Fruit fly (Drosophila melanogaster) whole organism, prepupa: ENCODE data around the gene mbt.
A peak's percentile ranks its signal among the peaks of the same experiment; 100 is the strongest.

Experiments used
- Blimp-1 ChIP-seq: fragments of 200-800 bp; sonication (Bioruptor generic); optimal IDR thresholded peaks from 3 replicates; lab custom pipeline; 2017; ENCODE audit warnings: missing biosample characterization, missing genetic modification characterization, mild to moderate bottlenecking, moderate library complexity, missing genetic modification reagents
- CG10631 ChIP-seq: fragments of 200-800 bp; sonication (Bioruptor generic); optimal IDR thresholded peaks from 2 replicates; lab custom pipeline; 2016; ENCODE audit warnings: missing biosample characterization, missing genetic modification characterization
- CG10669 ChIP-seq: fragments of 200-800 bp; sonication (Bioruptor generic); optimal IDR thresholded peaks from 3 replicates; lab custom pipeline; 2018; ENCODE audit warnings: missing biosample characterization, mild to moderate bottlenecking, missing genetic modification characterization, moderate library complexity
- CG11294 ChIP-seq: fragments of 200-800 bp; sonication (Bioruptor generic); IDR thresholded peaks from 2 replicates; pipeline ENCODE4 v1.3.6; 2022; ENCODE audit warnings: missing biosample characterization, missing genetic modification characterization
- CG11762 ChIP-seq: fragments of 200-800 bp; sonication (Bioruptor generic); optimal IDR thresholded peaks from 3 replicates; lab custom pipeline; 2016; ENCODE audit warnings: missing biosample characterization, missing genetic modification characterization; ENCODE audit not compliant: insufficient read depth
- CG11902 ChIP-seq: fragments of 200-800 bp; sonication (Bioruptor generic); optimal IDR thresholded peaks from 3 replicates; lab custom pipeline; 2016; ENCODE audit warnings: missing biosample characterization, missing genetic modification characterization
- CG15336 ChIP-seq: fragments of 200-800 bp; sonication (Bioruptor generic); IDR thresholded peaks from 2 replicates; pipeline ENCODE4 v1.3.6; 2022; ENCODE audit warnings: missing biosample characterization, missing genetic modification characterization
- CG1621 ChIP-seq: fragments of 200-800 bp; sonication (Bioruptor generic); optimal IDR thresholded peaks from 3 replicates; lab custom pipeline; 2018; ENCODE audit warnings: missing biosample characterization, mild to moderate bottlenecking, missing genetic modification characterization
- CG16779 ChIP-seq: fragments of 200-800 bp; sonication (Bioruptor generic); optimal IDR thresholded peaks from 3 replicates; lab custom pipeline; 2017; ENCODE audit warnings: missing biosample characterization, mild to moderate bottlenecking, missing genetic modification characterization
- CG31627 ChIP-seq: fragments of 200-800 bp; sonication (Bioruptor generic); optimal IDR thresholded peaks from 3 replicates; lab custom pipeline; 2016; ENCODE audit warnings: missing biosample characterization, missing genetic modification characterization
- CG32006 ChIP-seq: fragments of 200-800 bp; sonication (Bioruptor generic); optimal IDR thresholded peaks from 3 replicates; lab custom pipeline; 2017; ENCODE audit warnings: missing biosample characterization, mild to moderate bottlenecking, missing genetic modification characterization
- CG4318 ChIP-seq: fragments of 200-800 bp; sonication (Bioruptor generic); optimal IDR thresholded peaks from 3 replicates; lab custom pipeline; 2017; ENCODE audit warnings: missing biosample characterization, mild to moderate bottlenecking, missing genetic modification characterization
- CG6276 ChIP-seq: fragments of 200-800 bp; sonication (Bioruptor generic); optimal IDR thresholded peaks from 2 replicates; lab custom pipeline; 2017; ENCODE audit warnings: missing biosample characterization, mild to moderate bottlenecking, missing genetic modification characterization
- CG6792 ChIP-seq: fragments of 200-800 bp; sonication (Bioruptor generic); optimal IDR thresholded peaks from 3 replicates; lab custom pipeline; 2016; ENCODE audit warnings: missing biosample characterization, missing genetic modification characterization
- CG6854 ChIP-seq: fragments of 200-800 bp; sonication (Bioruptor generic); optimal IDR thresholded peaks from 2 replicates; lab custom pipeline; 2017; ENCODE audit warnings: missing biosample characterization, mild to moderate bottlenecking, missing genetic modification characterization
- CG8119 ChIP-seq: fragments of 200-800 bp; sonication (Bioruptor generic); IDR thresholded peaks from 3 replicates; pipeline ENCODE4 v1.3.6; 2022; ENCODE audit warnings: missing biosample characterization, missing genetic modification characterization
- CG8319 ChIP-seq: fragments of 200-800 bp; sonication (Bioruptor generic); optimal IDR thresholded peaks from 3 replicates; lab custom pipeline; 2016; ENCODE audit warnings: missing biosample characterization, missing genetic modification characterization
- Eip75B ChIP-seq: fragments of 200-800 bp; sonication (Bioruptor generic); optimal IDR thresholded peaks from 3 replicates; lab custom pipeline; 2016; ENCODE audit warnings: missing biosample characterization, missing genetic modification characterization
- Eip78C ChIP-seq: fragments of 200-800 bp; sonication (Bioruptor generic); peaks from one replicate; lab custom pipeline; 2016; ENCODE audit warnings: missing biosample characterization, missing genetic modification characterization
- Ets96B ChIP-seq: fragments of 200-800 bp; optimal IDR thresholded peaks from 2 replicates; lab custom pipeline; 2019; ENCODE audit warnings: missing biosample characterization, mild to moderate bottlenecking, missing genetic modification characterization, moderate library complexity
- Gug ChIP-seq: fragments of 200-800 bp; sonication (Bioruptor generic); IDR thresholded peaks from 2 replicates; pipeline ENCODE4 v1.3.6; 2022; ENCODE audit warnings: missing biosample characterization, missing genetic modification characterization
- Hr39 ChIP-seq: fragments of 200-800 bp; sonication (Bioruptor generic); optimal IDR thresholded peaks from 2 replicates; lab custom pipeline; 2016; ENCODE audit warnings: missing biosample characterization, missing genetic modification characterization
- Hr4 ChIP-seq: fragments of 200-800 bp; sonication (Bioruptor generic); optimal IDR thresholded peaks from 3 replicates; lab custom pipeline; 2016; ENCODE audit warnings: missing biosample characterization, missing genetic modification characterization
- Lpt ChIP-seq: fragments of 200-800 bp; sonication (Bioruptor generic); optimal IDR thresholded peaks from 3 replicates; lab custom pipeline; 2016; ENCODE audit warnings: missing biosample characterization, missing genetic modification characterization
- OdsH ChIP-seq: fragments of 200-800 bp; sonication (Bioruptor generic); optimal IDR thresholded peaks from 3 replicates; lab custom pipeline; 2016; ENCODE audit warnings: missing biosample characterization, missing genetic modification characterization
- Sox14 ChIP-seq: fragments of 200-800 bp; sonication (Bioruptor generic); optimal IDR thresholded peaks from 3 replicates; lab custom pipeline; 2016; ENCODE audit warnings: missing biosample characterization, missing genetic modification characterization
- achi ChIP-seq: fragments of 200-800 bp; sonication (Bioruptor generic); optimal IDR thresholded peaks from 3 replicates; lab custom pipeline; 2016; ENCODE audit warnings: missing biosample characterization, missing genetic modification characterization
- dac ChIP-seq: fragments of 200-800 bp; sonication (Bioruptor generic); optimal IDR thresholded peaks from 2 replicates; lab custom pipeline; 2017; ENCODE audit warnings: missing biosample characterization, mild to moderate bottlenecking, missing genetic modification characterization
- dsx ChIP-seq: fragments of 200-800 bp; optimal IDR thresholded peaks from 3 replicates; lab custom pipeline; 2019; ENCODE audit warnings: missing biosample characterization, mild to moderate bottlenecking, missing genetic modification characterization, moderate library complexity; ENCODE audit not compliant: poor library complexity, severe bottlenecking
- eg ChIP-seq: fragments of 200-800 bp; sonication (Bioruptor generic); IDR thresholded peaks from 3 replicates; pipeline ENCODE4 v1.3.6; 2022; ENCODE audit warnings: missing biosample characterization, missing genetic modification characterization
- esn ChIP-seq: fragments of 200-800 bp; sonication (Bioruptor generic); optimal IDR thresholded peaks from 2 replicates; lab custom pipeline; 2016; ENCODE audit warnings: missing biosample characterization, mild to moderate bottlenecking, missing genetic modification characterization, moderate library complexity
- fd59A ChIP-seq: fragments of 200-800 bp; sonication (Bioruptor generic); optimal IDR thresholded peaks from 2 replicates; lab custom pipeline; 2017; ENCODE audit warnings: missing biosample characterization, mild to moderate bottlenecking, missing genetic modification characterization, missing genetic modification reagents
- fd85E ChIP-seq: fragments of 200-800 bp; sonication (Bioruptor generic); optimal IDR thresholded peaks from 3 replicates; lab custom pipeline; 2016; ENCODE audit warnings: missing biosample characterization, missing genetic modification characterization
- fkh ChIP-seq: fragments of 200-800 bp; sonication (Bioruptor generic); optimal IDR thresholded peaks from 3 replicates; lab custom pipeline; 2017; ENCODE audit warnings: missing biosample characterization, mild to moderate bottlenecking, missing genetic modification characterization, moderate library complexity
- pdm3 ChIP-seq: fragments of 200-800 bp; sonication (Bioruptor generic); optimal IDR thresholded peaks from 3 replicates; lab custom pipeline; 2016; ENCODE audit warnings: missing biosample characterization, missing genetic modification characterization
- ss ChIP-seq, 2 experiments: fragments of 200-800 bp; sonication (Bioruptor generic); optimal IDR thresholded peaks; 2 replicates in 1 of 2; 3 replicates in 1 of 2; lab custom pipeline; 2017 to 2018; ENCODE audit warnings: mild to moderate bottlenecking in 2 of 2, missing biosample characterization in 2 of 2, missing genetic modification characterization in 2 of 2, moderate library complexity in 1 of 2
- svp ChIP-seq: fragments of 200-800 bp; sonication (Bioruptor generic); peaks from one replicate; lab custom pipeline; 2016; ENCODE audit warnings: missing biosample characterization, missing genetic modification characterization

mbt gene

DNA sequence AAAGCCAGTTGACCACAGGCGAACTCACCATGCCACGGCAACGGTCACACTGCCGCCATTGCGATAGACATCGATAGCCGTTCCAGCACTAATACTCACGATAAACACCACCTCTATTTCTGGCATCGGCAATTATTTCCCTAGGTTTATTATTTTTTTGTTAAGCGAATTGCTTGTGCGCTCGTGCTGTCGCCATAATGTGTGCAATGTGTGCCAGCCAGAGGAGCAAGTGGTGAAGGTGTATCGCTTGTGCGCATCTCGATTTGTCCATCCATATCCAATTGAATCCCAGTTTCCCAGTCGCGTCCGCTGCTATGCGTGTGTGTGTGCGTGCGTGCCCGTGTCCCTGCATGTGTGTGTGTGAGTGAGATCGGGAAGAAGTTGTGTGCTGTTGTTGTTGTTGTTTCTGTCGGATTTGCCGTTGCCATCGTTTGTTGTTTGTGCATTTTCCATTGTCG lies at the start of gene mbt:
Gene mbt (plus strand): TSS at position 85 of the 458 bp plus-strand sequence.
- TF ChIP-seq CG6854 (GFP tag; lab: Kevin White, UChicago) (peak; percentile 4), CG31627 (GFP tag; lab: Kevin White, UChicago) (no peak), ss (GFP tag; optimal IDR thresholded peaks at IDR 0.05; lab: Kevin White, UChicago) (peak; percentile 31 to 58), Sox14 (peak; percentile 15), fkh (GFP tag; lab: Kevin White, UChicago) (no peak), dsx (GFP tag; lab: Kevin White, UChicago) (peak; percentile 20), Hr4 (GFP tag; lab: Kevin White, UChicago) (no peak), CG8119 (GFP tag; lab: Robert Waterston, UW) (peak; percentile 22; the same call in 1 of the 3 replicates), eg (GFP tag; lab: Robert Waterston, UW) (0 out of 3 replicates have a peak, but pooled peaks have one; percentile 11), Eip78C (peak; percentile 10), Gug (GFP tag; lab: Robert Waterston, UW) (no peak), CG32006 (GFP tag; lab: Kevin White, UChicago) (no peak), esn (peak; percentile 22)

DNA sequence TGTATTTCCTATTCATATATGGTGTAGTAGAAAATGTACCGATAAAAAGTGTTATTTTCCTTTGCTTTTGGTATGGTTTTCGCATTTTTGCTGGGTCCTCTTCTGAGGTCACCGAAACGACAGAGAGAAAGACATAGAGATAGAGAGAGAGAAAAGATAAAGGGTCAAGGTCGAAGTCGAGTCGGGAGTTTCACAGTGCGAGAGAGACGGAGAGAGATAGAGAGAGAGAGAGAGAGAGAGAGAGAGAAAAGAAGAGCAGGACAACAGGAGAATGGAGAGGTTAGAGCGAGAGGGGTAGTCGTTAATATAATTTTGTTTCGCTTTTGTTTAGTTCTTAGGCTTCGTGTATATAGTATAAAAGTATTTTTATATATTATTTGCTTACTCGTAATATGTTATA lies 48.2 kb upstream of the mbt start:
- TF ChIP-seq Hr39 (GFP tag; lab: Kevin White, UChicago) (peak; percentile 36), Sox14 (no peak)

DNA sequence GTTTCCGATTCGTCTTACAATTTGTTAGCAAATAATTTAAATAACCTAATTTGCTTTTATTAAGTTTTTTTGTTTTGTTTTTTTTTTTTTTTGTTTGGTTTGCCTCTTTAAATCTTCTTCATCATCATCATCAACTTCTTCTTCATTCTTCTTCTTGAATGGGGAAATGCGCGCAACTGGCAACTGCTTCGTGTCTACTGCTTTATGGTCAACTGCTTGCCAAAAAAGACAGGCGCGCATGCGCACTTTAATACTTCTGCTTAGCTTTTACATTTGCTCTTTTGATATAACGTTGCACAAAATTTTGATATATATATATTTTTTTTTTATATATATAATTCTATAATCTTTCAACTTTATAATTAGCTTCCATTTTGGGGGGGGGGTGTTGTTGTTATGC lies 45.1 kb upstream of the mbt start:
- TF ChIP-seq achi: no peak
- TF ChIP-seq fd85E (GFP tag; lab: Kevin White, UChicago): no peak
- TF ChIP-seq dsx (GFP tag; lab: Kevin White, UChicago): no peak
- TF ChIP-seq Hr39 (GFP tag; lab: Kevin White, UChicago): no peak
- no peak for TF ChIP-seq CG6276 (GFP tag; lab: Kevin White, UChicago)
- TF ChIP-seq Lpt (GFP tag; lab: Kevin White, UChicago): no peak
- TF ChIP-seq CG11294 (GFP tag; lab: Robert Waterston, UW): no peak
- no peak for TF ChIP-seq CG8319
- TF ChIP-seq CG10669 (GFP tag; lab: Kevin White, UChicago): no peak
- no peak for TF ChIP-seq Eip75B (GFP tag; lab: Kevin White, UChicago)
- no peak for TF ChIP-seq CG4318
- TF ChIP-seq, all 60 proteins: peak for 0

DNA sequence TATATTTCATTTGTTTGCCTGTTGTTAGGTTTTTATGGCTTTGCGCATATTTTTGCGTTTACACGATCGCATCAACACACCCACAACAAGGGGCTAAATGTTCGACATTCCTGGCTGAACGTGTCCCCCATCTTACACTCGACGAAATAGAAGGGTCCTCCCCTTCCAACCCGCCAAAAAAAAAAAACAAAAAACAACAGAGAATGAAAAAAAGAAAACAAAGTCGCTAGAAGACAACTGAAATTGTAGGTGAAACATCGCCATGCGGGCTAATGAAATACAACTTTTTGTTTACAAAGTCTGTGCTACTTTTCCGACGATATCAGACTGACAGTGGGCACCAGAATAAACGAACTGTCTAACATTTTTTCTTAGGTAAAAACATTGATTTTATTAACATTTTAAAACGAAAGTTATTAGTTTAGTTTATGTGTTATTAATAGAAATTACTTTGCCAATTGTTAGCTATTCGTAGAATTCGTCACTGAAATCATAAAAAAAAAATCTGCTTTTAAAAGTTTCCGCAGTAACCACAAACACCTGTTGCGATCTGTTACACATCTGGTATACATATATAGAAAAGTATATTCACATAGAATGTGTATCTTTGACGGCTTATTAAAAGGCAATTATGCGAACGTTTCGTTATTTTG lies 39.8 kb upstream of the mbt start:
- TF ChIP-seq CG1621 (tag; lab: Kevin White, UChicago): no peak
- no peak for TF ChIP-seq ss (GFP tag; optimal IDR thresholded peaks at IDR 0.05; lab: Kevin White, UChicago)
- TF ChIP-seq fd59A (GFP tag; lab: Kevin White, UChicago): no peak
- TF ChIP-seq Blimp-1 (GFP tag; lab: Kevin White, UChicago): no peak
- no peak for TF ChIP-seq CG31627 (GFP tag; lab: Kevin White, UChicago)
- peak; percentile 43; the same call in 1 of the 3 replicates for TF ChIP-seq CG8119 (GFP tag; lab: Robert Waterston, UW)
- TF ChIP-seq Ets96B (tag; lab: Kevin White, UChicago): no peak
- no peak for TF ChIP-seq OdsH (GFP tag; lab: Kevin White, UChicago)
- no peak for TF ChIP-seq Lpt (GFP tag; lab: Kevin White, UChicago)
- TF ChIP-seq dsx (GFP tag; lab: Kevin White, UChicago): no peak
- no peak for TF ChIP-seq Hr4 (GFP tag; lab: Kevin White, UChicago)
- no peak for TF ChIP-seq CG10631 (GFP tag; lab: Kevin White, UChicago)
- TF ChIP-seq CG11762 (GFP tag; lab: Kevin White, UChicago): no peak
- TF ChIP-seq CG11902 (GFP tag; lab: Kevin White, UChicago): no peak
- no peak for TF ChIP-seq svp (GFP tag; lab: Kevin White, UChicago)
- TF ChIP-seq fkh (GFP tag; lab: Kevin White, UChicago): peak; percentile 9
- TF ChIP-seq fd85E (GFP tag; lab: Kevin White, UChicago): no peak
- TF ChIP-seq CG15336 (GFP tag; lab: Robert Waterston, UW): 0 out of 2 replicates have a peak, but pooled peaks have one; percentile 32
- no peak for TF ChIP-seq CG6792
- peak; percentile 32 for TF ChIP-seq Eip78C
- no peak for TF ChIP-seq CG16779 (tag; lab: Kevin White, UChicago)
- TF ChIP-seq dac: no peak
- TF ChIP-seq eg (GFP tag; lab: Robert Waterston, UW): no peak
- peak; percentile 12 for TF ChIP-seq pdm3
- no peak for TF ChIP-seq CG8319
